Worm (Caenorhabditis elegans) whole organism, mixed stage, embryonic: ENCODE results near the gene mans-3.

Source experiments
- bed-3 ChIP-seq: fragments of 200-800 bp; sonication (Bioruptor generic); optimal IDR thresholded peaks from 3 replicates; lab custom pipeline; 2018; ENCODE audit warnings: mild to moderate bottlenecking, missing genetic modification characterization, moderate library complexity, missing compliant biosample characterization
- blmp-1 ChIP-seq: fragments of 150-350 bp; optimal IDR thresholded peaks from 2 replicates; lab custom pipeline; 2014; ENCODE audit warnings: missing biosample characterization, missing genetic modification characterization
- ceh-43 ChIP-seq: fragments of 200-800 bp; sonication (Bioruptor generic); optimal IDR thresholded peaks from 2 replicates; lab custom pipeline; 2018; ENCODE audit warnings: mild to moderate bottlenecking, missing genetic modification characterization, moderate library complexity, missing compliant biosample characterization
- ceh-83 ChIP-seq: fragments of 200-800 bp; sonication (Bioruptor generic); optimal IDR thresholded peaks from 2 replicates; lab custom pipeline; 2018; ENCODE audit warnings: mild to moderate bottlenecking, missing genetic modification characterization, missing compliant biosample characterization
- ces-1 ChIP-seq: fragments of 150-350 bp; optimal IDR thresholded peaks from 2 replicates; lab custom pipeline; 2014; ENCODE audit warnings: missing biosample characterization, missing genetic modification reagents, missing genetic modification characterization
- cnd-1 ChIP-seq: fragments of 200-800 bp; sonication (Bioruptor generic); optimal IDR thresholded peaks from 2 replicates; lab custom pipeline; 2018; ENCODE audit warnings: mild to moderate bottlenecking, missing genetic modification characterization, missing compliant biosample characterization
- flh-1 ChIP-seq: fragments of 200-800 bp; sonication (Bioruptor generic); optimal IDR thresholded peaks from 2 replicates; lab custom pipeline; 2018; ENCODE audit warnings: mild to moderate bottlenecking, missing genetic modification characterization, moderate library complexity, missing compliant biosample characterization
- ham-2 ChIP-seq: fragments of 200-800 bp; sonication (Bioruptor generic); optimal IDR thresholded peaks from 2 replicates; lab custom pipeline; 2018; ENCODE audit warnings: mild to moderate bottlenecking, missing genetic modification characterization, missing compliant biosample characterization
- hlh-1 ChIP-seq: fragments of 150-350 bp; optimal IDR thresholded peaks from 2 replicates; lab custom pipeline; 2014; ENCODE audit warnings: missing biosample characterization, missing genetic modification reagents, missing genetic modification characterization
- lin-32 ChIP-seq: fragments of 200-800 bp; sonication (Bioruptor generic); optimal IDR thresholded peaks from 2 replicates; lab custom pipeline; 2018; ENCODE audit warnings: mild to moderate bottlenecking, missing genetic modification characterization, missing compliant biosample characterization
- lsy-2 ChIP-seq: fragments of 150-350 bp; optimal IDR thresholded peaks from 2 replicates; lab custom pipeline; 2014; ENCODE audit warnings: missing biosample characterization, missing genetic modification characterization
- mab-5 ChIP-seq: fragments of 150-350 bp; optimal IDR thresholded peaks from 2 replicates; lab custom pipeline; 2014; ENCODE audit warnings: missing biosample characterization, missing genetic modification characterization
- mep-1 ChIP-seq: fragments of 150-350 bp; optimal IDR thresholded peaks from 2 replicates; lab custom pipeline; 2017; ENCODE audit warnings: missing biosample characterization, missing genetic modification reagents, missing genetic modification characterization, inconsistent platforms
- mls-2 ChIP-seq: sonication (generic microtip); optimal IDR thresholded peaks from 2 replicates; lab custom pipeline; 2016; ENCODE audit warnings: mild to moderate bottlenecking, missing genetic modification characterization, moderate library complexity, missing compliant biosample characterization
- nhr-12 ChIP-seq: fragments of 150-350 bp; optimal IDR thresholded peaks from 2 replicates; lab custom pipeline; 2014; ENCODE audit warnings: missing biosample characterization, missing genetic modification characterization
- nhr-237 ChIP-seq: fragments of 150-350 bp; optimal IDR thresholded peaks from 2 replicates; lab custom pipeline; 2014; ENCODE audit warnings: missing biosample characterization, missing genetic modification characterization
- nhr-28 ChIP-seq: fragments of 150-350 bp; optimal IDR thresholded peaks from 2 replicates; lab custom pipeline; 2014; ENCODE audit warnings: missing biosample characterization, missing genetic modification characterization
- nhr-76 ChIP-seq: sonication (generic microtip); optimal IDR thresholded peaks from 2 replicates; lab custom pipeline; 2017; ENCODE audit warnings: missing biosample characterization, missing genetic modification characterization
- pha-4 ChIP-seq: fragments of 150-350 bp; optimal IDR thresholded peaks from 2 replicates; lab custom pipeline; 2018; ENCODE audit warnings: missing biosample characterization, missing genetic modification reagents, missing genetic modification characterization
- sem-2 ChIP-seq: fragments of 200-800 bp; sonication (Bioruptor generic); optimal IDR thresholded peaks from 2 replicates; lab custom pipeline; 2018; ENCODE audit warnings: mild to moderate bottlenecking, missing genetic modification characterization, missing compliant biosample characterization
- snpc-4 ChIP-seq: fragments of 150-350 bp; optimal IDR thresholded peaks from 2 replicates; lab custom pipeline; 2014; ENCODE audit warnings: missing biosample characterization, missing genetic modification characterization
- sptf-1 ChIP-seq: sonication (generic microtip); optimal IDR thresholded peaks from 2 replicates; lab custom pipeline; 2017; ENCODE audit warnings: mild to moderate bottlenecking, missing genetic modification characterization, moderate library complexity, missing compliant biosample characterization
- unc-120 ChIP-seq: sonication (generic microtip); optimal IDR thresholded peaks from 2 replicates; lab custom pipeline; 2017; ENCODE audit warnings: missing genetic modification characterization, missing compliant biosample characterization; ENCODE audit not compliant: poor library complexity, severe bottlenecking
- unc-62 ChIP-seq: fragments of 150-350 bp; optimal IDR thresholded peaks from 2 replicates; lab custom pipeline; 2014; ENCODE audit warnings: missing biosample characterization, missing genetic modification reagents, missing genetic modification characterization
- zip-8 ChIP-seq: fragments of 150-350 bp; optimal IDR thresholded peaks from 2 replicates; lab custom pipeline; 2014; ENCODE audit warnings: missing biosample characterization, missing genetic modification characterization
- ztf-11 ChIP-seq: fragments of 150-350 bp; optimal IDR thresholded peaks from 2 replicates; lab custom pipeline; 2014; ENCODE audit warnings: missing biosample characterization, missing genetic modification characterization

Gene mans-3

DNA sequence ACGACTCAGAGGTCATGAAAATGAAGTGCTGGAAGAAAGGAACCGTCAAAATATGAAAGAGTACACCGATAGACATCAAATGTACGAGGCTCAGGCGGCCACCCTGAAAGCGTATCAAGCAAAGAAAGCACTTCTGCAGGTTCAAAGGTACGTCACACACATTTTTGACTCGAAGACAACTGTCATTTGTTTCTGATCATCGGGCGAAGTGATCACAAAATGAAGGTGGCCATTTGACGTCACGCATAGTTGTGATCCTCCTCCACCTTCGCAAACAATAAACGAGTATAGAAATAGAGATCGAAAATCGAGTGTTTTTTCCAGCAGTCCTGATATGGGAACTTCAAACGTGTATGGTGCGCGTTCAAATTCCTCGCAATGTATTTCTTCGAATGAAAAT lies 34.0 kb downstream of the mans-3 start:
- TF ChIP-seq sptf-1 (tag; lab: Kevin White, UChicago) (no peak), flh-1 (no peak), nhr-12 (tag; lab: Kevin White, UChicago) (no peak), nhr-76 (tag; lab: Kevin White, UChicago) (no peak), blmp-1 (tag; lab: Kevin White, UChicago) (no peak), cnd-1 (tag; lab: Kevin White, UChicago) (no peak), nhr-28 (no peak), ceh-43 (no peak), ham-2 (GFP tag; lab: Kevin White, UChicago) (no peak), zip-8 (no peak)

DNA sequence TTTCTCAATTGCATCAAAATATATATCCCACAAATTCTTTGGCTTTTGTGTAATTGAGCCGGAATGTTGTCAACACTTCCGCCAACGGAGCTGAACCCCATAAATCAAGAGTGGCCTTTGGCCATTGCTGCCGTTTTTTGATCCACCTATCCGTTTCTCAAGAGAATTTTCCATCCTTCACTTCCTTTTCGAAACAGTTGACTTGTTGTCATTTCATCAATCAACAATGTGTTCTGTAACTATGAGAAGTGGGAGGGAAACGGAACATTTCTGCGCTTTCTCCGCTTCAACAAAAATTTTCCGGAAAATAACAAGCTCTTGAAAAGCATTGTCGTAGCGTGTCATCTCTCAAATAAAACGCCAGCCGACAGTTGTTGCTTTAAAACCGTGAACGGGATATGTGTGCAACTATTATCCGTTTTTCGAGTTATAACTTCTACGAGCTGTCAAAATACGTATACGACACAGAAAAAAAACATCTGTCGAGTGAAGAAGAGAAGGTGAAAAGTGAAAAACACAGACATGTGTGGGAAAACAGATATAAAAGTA lies 34.7 kb downstream of the mans-3 start:
- TF ChIP-seq mab-5 (tag; lab: Kevin White, UChicago): no peak
- TF ChIP-seq unc-62 (GFP tag; lab: Kevin White, UChicago): peak; percentile 35
- peak; percentile 59 for TF ChIP-seq hlh-1

DNA sequence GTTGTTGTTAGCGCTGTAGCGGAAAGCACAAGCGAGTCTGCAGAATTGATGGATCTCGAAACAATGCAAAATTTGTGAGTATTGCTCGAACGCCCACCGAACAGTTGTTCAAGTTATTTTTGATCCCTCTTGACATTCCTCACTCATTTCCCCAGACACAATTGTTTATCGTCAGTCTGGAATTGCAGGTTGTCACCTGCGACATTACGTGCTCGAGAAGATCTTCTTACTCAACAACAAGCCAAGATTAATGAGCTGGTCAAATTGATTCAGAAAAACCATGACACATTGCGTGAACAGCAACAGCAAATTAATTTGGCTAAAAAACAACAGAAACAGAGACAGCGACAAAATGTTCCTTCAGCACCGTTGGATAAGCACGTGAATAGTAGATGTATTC lies 36.7 kb downstream of the mans-3 start:
- TF ChIP-seq nhr-76 (tag; lab: Kevin White, UChicago) (no peak), nhr-12 (tag; lab: Kevin White, UChicago) (no peak), mls-2 (no peak), sem-2 (GFP tag; lab: Kevin White, UChicago) (no peak), mep-1 (no peak), ceh-83 (no peak), bed-3 (no peak), hlh-1 (no peak), ztf-11 (tag; lab: Kevin White, UChicago) (no peak), unc-120 (tag; lab: Kevin White, UChicago) (no peak), snpc-4 (tag; lab: Kevin White, UChicago) (no peak), sptf-1 (tag; lab: Kevin White, UChicago) (no peak), cnd-1 (tag; lab: Kevin White, UChicago) (no peak)
- TF ChIP-seq, all 35 proteins: peak for 0

DNA sequence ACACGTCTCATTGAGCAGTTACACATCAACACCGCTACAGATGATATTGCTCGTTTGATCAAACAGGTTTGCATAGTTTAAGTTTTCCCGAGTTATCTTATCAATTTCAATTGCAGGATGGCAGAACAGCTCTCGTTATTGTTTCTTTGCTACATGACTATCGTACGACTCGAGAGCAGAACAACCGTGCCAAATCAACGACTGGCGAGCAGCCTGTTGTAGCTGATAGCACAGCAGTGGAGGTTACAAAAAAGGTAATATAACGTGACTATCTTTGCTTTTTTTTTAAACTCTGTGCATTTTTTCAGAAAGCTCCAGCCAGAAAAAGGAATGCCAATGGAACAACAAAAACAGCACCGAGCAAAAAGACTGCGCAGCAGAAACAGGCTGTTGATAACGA lies 37.2 kb downstream of the mans-3 start:
- TF ChIP-seq sem-2 (GFP tag; lab: Kevin White, UChicago) (no peak), nhr-12 (tag; lab: Kevin White, UChicago) (no peak), mep-1 (no peak), ham-2 (GFP tag; lab: Kevin White, UChicago) (no peak), nhr-237 (tag; lab: Kevin White, UChicago) (no peak), hlh-1 (no peak), ceh-43 (no peak), unc-62 (GFP tag; lab: Kevin White, UChicago) (no peak), lin-32 (GFP tag; lab: Kevin White, UChicago) (no peak), pha-4 (tag; lab: Kevin White, UChicago) (no peak), mab-5 (tag; lab: Kevin White, UChicago) (no peak), lsy-2 (no peak), mls-2 (no peak), ces-1 (GFP tag; lab: Kevin White, UChicago) (no peak), ceh-83 (no peak), nhr-28 (no peak)

DNA sequence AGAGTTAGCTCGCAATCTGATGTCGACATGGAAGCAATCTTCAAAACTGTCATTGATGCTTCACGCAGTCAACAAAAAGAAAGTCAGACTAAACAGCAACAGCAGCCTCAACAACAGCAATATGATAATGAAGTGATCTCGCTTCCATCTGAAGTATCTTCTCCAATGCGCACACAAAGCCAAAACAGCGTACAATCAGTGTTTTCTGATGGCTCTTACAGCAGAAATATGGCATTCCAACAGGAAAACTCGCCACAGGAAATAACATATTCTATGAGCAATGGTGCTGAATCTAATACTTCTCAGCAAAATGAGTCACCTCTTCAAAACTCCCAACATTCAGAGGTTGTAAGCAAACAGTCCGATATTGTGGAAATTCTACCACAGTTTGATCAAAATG lies 37.7 kb downstream of the mans-3 start:
- TF ChIP-seq lsy-2: no peak
- TF ChIP-seq nhr-28: no peak
- no peak for TF ChIP-seq mab-5 (tag; lab: Kevin White, UChicago)

DNA sequence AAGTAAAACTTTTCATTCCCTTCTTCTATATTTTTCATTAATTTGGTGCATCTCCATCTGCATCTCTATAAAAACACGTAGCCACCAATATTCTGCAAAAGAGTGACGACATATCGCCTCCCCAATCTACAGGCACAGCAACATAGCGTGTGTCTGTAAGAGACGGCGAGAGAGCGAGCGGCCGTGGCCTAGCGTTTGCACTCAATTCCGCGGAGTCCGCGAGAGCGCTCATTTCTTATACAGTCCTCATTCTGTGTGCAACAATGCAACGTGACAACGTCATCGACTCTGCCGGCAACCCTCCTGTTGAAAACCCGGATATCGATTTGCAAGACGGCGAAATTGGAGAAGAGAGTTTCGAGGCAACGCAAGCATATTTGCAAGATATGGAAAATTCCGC lies 40.4 kb downstream of the mans-3 start, which contains the start of gene H28G03.2:
Gene H28G03.2, plus strand, starts transcription at position 200 of the 400 bp plus-strand sequence.
- TF ChIP-seq cnd-1 (tag; lab: Kevin White, UChicago) (no peak), ham-2 (GFP tag; lab: Kevin White, UChicago) (peak; percentile 42)

DNA sequence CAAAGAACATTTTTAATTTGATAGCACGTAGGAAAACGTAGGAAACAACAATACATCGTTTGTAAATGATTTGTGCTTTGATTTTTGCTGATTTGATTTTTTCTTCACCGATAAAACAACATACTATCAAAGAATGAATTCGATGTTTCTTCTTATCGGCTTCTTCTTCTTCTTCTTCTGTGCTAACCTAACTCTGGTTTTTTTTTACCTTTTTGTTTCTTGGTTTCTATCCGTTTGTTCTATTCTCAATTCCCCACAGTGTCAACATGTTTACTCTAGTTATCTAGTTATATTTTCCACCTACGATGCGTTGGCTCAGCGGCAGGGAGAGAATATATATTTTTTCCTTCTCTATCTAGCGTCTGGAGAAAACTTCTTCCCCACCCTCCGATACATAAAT lies 42.6 kb downstream of the mans-3 start:
- peak; percentile 22 for TF ChIP-seq ceh-83
- no peak for TF ChIP-seq blmp-1 (tag; lab: Kevin White, UChicago)
